Worm (Caenorhabditis elegans): ENCODE measurements around the gene his-8.

- no peak for TF ChIP-seq him-1 (tag; optimal IDR thresholded peaks at IDR 0.05)
- TF ChIP-seq dao-5 (tag; optimal IDR thresholded peaks at IDR 0.05): no peak
Observed at ce11 chrV:8516426-8516825, 16.5 kb downstream of the his-8 start.

Data from whole organism, L4/young adult.